Worm (Caenorhabditis elegans) whole organism, L4 larva: ENCODE results near the gene C53C7.3.

Experiments
- D1046.2 ChIP-seq: fragments of 200-800 bp; sonication (Bioruptor generic); IDR thresholded peaks from 2 replicates; pipeline ENCODE4 v1.3.6; 2022; ENCODE audit warnings: missing genetic modification characterization, missing compliant biosample characterization
- aha-1 ChIP-seq: fragments of 150-350 bp; peaks from one replicate; lab custom pipeline; 2014; ENCODE audit warnings: missing biosample characterization, missing genetic modification characterization
- ces-1 ChIP-seq: fragments of 150-350 bp; sonication (generic microtip); optimal IDR thresholded peaks from 4 replicates; lab custom pipeline; 2014; ENCODE audit warnings: missing biosample characterization, missing genetic modification reagents, missing genetic modification characterization
- daf-19 ChIP-seq: fragments of 200-800 bp; sonication (Bioruptor generic); conservative IDR thresholded peaks from 2 replicates; pipeline ENCODE4 v1.3.6; 2022; ENCODE audit warnings: missing genetic modification characterization, missing compliant biosample characterization
- daf-8 ChIP-seq: fragments of 200-800 bp; sonication (Bioruptor generic); IDR thresholded peaks from 2 replicates; pipeline ENCODE4 v1.3.6; 2022; ENCODE audit warnings: missing genetic modification characterization, missing compliant biosample characterization
- fos-1 ChIP-seq: fragments of 150-350 bp; optimal IDR thresholded peaks from 2 replicates; lab custom pipeline; 2014; ENCODE audit warnings: missing biosample characterization, missing genetic modification characterization
- hlh-30 ChIP-seq: sonication (generic microtip); optimal IDR thresholded peaks from 2 replicates; lab custom pipeline; 2017; ENCODE audit warnings: antibody characterized with exemption, mild to moderate bottlenecking, missing genetic modification characterization, missing compliant biosample characterization; ENCODE audit not compliant: insufficient read depth
- hmg-1.1 ChIP-seq: fragments of 200-800 bp; sonication (Bioruptor generic); IDR thresholded peaks from 2 replicates; pipeline ENCODE4 v1.3.6; 2022; ENCODE audit warnings: missing genetic modification reagents, missing genetic modification characterization, missing compliant biosample characterization
- jun-1 ChIP-seq: fragments of 150-350 bp; optimal IDR thresholded peaks from 2 replicates; lab custom pipeline; 2014; ENCODE audit warnings: missing biosample characterization, missing genetic modification reagents, missing genetic modification characterization
- lin-1 ChIP-seq: fragments of 200-800 bp; sonication (Bioruptor generic); IDR thresholded peaks from 2 replicates; pipeline ENCODE4 v1.3.6; 2022; ENCODE audit warnings: missing genetic modification reagents, missing genetic modification characterization, missing compliant biosample characterization
- lin-15B ChIP-seq: fragments of 150-350 bp; sonication (generic microtip); optimal IDR thresholded peaks from 3 replicates; lab custom pipeline; 2014; ENCODE audit warnings: missing biosample characterization, missing genetic modification characterization
- lin-38 ChIP-seq: fragments of 200-800 bp; sonication (Bioruptor generic); IDR thresholded peaks from 2 replicates; pipeline ENCODE4 v1.3.6; 2022; ENCODE audit warnings: missing genetic modification reagents, missing genetic modification characterization, missing compliant biosample characterization
- lir-3 ChIP-seq: sonication (generic microtip); optimal IDR thresholded peaks from 2 replicates; lab custom pipeline; 2016; ENCODE audit warnings: mild to moderate bottlenecking, missing genetic modification characterization, missing compliant biosample characterization
- mep-1 ChIP-seq: fragments of 150-350 bp; sonication (generic microtip); optimal IDR thresholded peaks from 3 replicates; lab custom pipeline; 2014; ENCODE audit warnings: missing biosample characterization, missing genetic modification characterization
- mxl-2 ChIP-seq: fragments of 200-800 bp; sonication (Bioruptor generic); conservative IDR thresholded peaks from 2 replicates; pipeline ENCODE4 v1.3.6; 2022; ENCODE audit warnings: missing genetic modification reagents, missing genetic modification characterization, missing compliant biosample characterization
- mxl-3 ChIP-seq: fragments of 200-800 bp; sonication (Bioruptor generic); optimal IDR thresholded peaks from 2 replicates; lab custom pipeline; 2018; ENCODE audit warnings: mild to moderate bottlenecking, missing genetic modification characterization, missing compliant biosample characterization
- nhr-28 ChIP-seq: fragments of 150-350 bp; optimal IDR thresholded peaks from 2 replicates; lab custom pipeline; 2014; ENCODE audit warnings: missing biosample characterization, missing genetic modification characterization
- nhr-77 ChIP-seq: fragments of 150-350 bp; optimal IDR thresholded peaks from 2 replicates; lab custom pipeline; 2014; ENCODE audit warnings: missing biosample characterization, missing genetic modification characterization
- pha-4 ChIP-seq, 2 experiments: fragments of 150-350 bp in 1 of 2; fragments of 200-800 bp in 1 of 2; sonication (Bioruptor generic) in 1 of 2; IDR thresholded peaks in 1 of 2; optimal IDR thresholded peaks in 1 of 2; 2 replicates each; pipeline versions ENCODE4 v1.3.6 to Lab custom; 2014 to 2022; ENCODE audit warnings: missing genetic modification characterization in 2 of 2, missing genetic modification reagents in 2 of 2, missing biosample characterization in 1 of 2, missing compliant biosample characterization in 1 of 2
- unc-62 ChIP-seq, 3 experiments: fragments of 150-350 bp in 1 of 3; sonication (generic microtip); optimal IDR thresholded peaks in 2 of 3; peaks in 1 of 3; 1 replicate in 1 of 3; 2 replicates in 2 of 3; lab custom pipeline; 2014 to 2017; ENCODE audit warnings: missing biosample characterization in 3 of 3, missing genetic modification characterization in 3 of 3, missing genetic modification reagents in 3 of 3, missing genotype in 1 of 3

Gene C53C7.3

DNA sequence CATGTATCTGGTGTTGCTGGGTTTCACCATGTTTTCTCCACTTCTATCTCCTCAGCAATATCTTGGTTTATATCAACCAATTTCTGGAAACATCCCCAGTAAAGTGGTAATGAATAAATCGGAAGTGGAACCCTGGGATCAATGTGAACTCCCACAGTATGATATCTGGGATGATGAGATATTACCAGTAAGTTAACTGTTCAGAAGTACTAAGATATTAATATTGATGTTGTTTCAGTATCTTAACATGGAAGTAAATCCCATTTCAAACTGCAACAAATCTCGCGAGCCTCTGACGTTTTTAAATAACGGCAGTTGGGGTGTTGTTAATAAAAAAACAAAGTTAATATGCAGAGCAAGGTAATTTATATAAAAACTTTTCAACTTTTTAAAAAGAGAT, 42.8 kb downstream of the C53C7.3 start:
- TF ChIP-seq pha-4 (GFP tag; IDR thresholded peaks at IDR 0.05; lab: Robert Waterston, UW) (no peak), pha-4 (tag; optimal IDR thresholded peaks at IDR 0.05; lab: Kevin White, UChicago) (no peak), unc-62 (GFP tag; optimal IDR thresholded peaks at IDR 0.05 in 1 of 2; lab: Kevin White, UChicago) (peak in 1 of 2 experiments; percentile 94), unc-62 (tag; optimal IDR thresholded peaks at IDR 0.05; lab: Kevin White, UChicago) (no peak), mxl-2 (GFP tag; lab: Robert Waterston, UW) (no peak), fos-1 (tag; lab: Kevin White, UChicago) (no peak), ces-1 (GFP tag; lab: Kevin White, UChicago) (no peak), hlh-30 (no peak)

DNA sequence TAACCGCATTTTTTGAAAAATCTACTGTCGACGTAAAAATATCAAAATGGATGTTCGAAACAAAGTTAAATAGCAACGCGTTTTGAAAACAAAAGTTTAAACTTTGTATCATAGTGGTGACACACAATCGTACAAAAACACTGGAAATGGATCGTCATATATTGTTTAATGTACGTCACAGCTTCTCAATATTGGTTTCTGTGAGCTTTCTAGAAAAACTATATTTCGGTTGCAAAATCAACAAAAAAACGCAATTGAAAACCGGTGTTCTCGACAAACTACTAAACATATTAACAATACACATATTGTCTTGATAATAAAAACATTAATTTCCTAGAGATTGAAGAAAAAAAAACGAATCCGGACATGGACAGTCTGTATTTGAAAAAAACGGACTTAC, 52.1 kb downstream of the C53C7.3 start, which contains the start of gene R03G8.6:
Gene R03G8.6 (minus strand): TSS at position 101 of the 400 bp plus-strand sequence.
- TF ChIP-seq D1046.2 (GFP tag; lab: Robert Waterston, UW) (no peak), mep-1 (tag; lab: Kevin White, UChicago) (no peak), unc-62 (GFP tag; optimal IDR thresholded peaks at IDR 0.05 in 1 of 2; lab: Kevin White, UChicago) (no peak), unc-62 (tag; optimal IDR thresholded peaks at IDR 0.05; lab: Kevin White, UChicago) (no peak), jun-1 (tag; lab: Kevin White, UChicago) (no peak), lir-3 (tag; lab: Kevin White, UChicago) (no peak), mxl-3 (GFP tag; lab: Kevin White, UChicago) (no peak), aha-1 (no peak), lin-1 (GFP tag; lab: Robert Waterston, UW) (no peak), daf-8 (GFP tag; lab: Robert Waterston, UW) (no peak), nhr-77 (tag; lab: Kevin White, UChicago) (no peak), hmg-1.1 (no peak), lin-38 (no peak), nhr-28 (tag; lab: Kevin White, UChicago) (no peak), daf-19 (GFP tag; lab: Robert Waterston, UW) (no peak), lin-15B (tag; lab: Kevin White, UChicago) (no peak)
